Fruit fly (Drosophila melanogaster) whole organism, embryonic: Measurements from ENCODE around the gene CG45081.

Source experiments
- Ada2b ChIP-seq: fragments of 200-800 bp; sonication (Bioruptor generic); IDR thresholded peaks from 2 replicates; pipeline ENCODE4 v1.3.6; 2022; ENCODE audit warnings: missing biosample characterization, missing genetic modification characterization
- Adf1 ChIP-seq: fragments of 200-800 bp; sonication (Bioruptor generic); IDR thresholded peaks from 2 replicates; pipeline ENCODE4 v1.3.6; 2022; ENCODE audit warnings: missing biosample characterization, missing genetic modification characterization
- Aef1 ChIP-seq: fragments of 200-800 bp; sonication (Bioruptor generic); IDR thresholded peaks from 3 replicates; pipeline ENCODE4 v1.3.6; 2022; ENCODE audit warnings: missing biosample characterization, missing genetic modification characterization
- CG10366 ChIP-seq: fragments of 200-800 bp; sonication (Bioruptor generic); IDR thresholded peaks from 2 replicates; pipeline ENCODE4 v1.3.6; 2022; ENCODE audit warnings: missing biosample characterization, missing genetic modification characterization
- CG10543 ChIP-seq: fragments of 200-800 bp; sonication (Bioruptor generic); optimal IDR thresholded peaks from 3 replicates; lab custom pipeline; 2017; ENCODE audit warnings: missing biosample characterization, mild to moderate bottlenecking, missing genetic modification characterization, moderate library complexity
- CG10979 ChIP-seq: fragments of 200-800 bp; sonication (Bioruptor generic); optimal IDR thresholded peaks from 2 replicates; lab custom pipeline; 2018; ENCODE audit warnings: missing biosample characterization, mild to moderate bottlenecking, missing genetic modification characterization, moderate library complexity
- CG11560 ChIP-seq: fragments of 200-800 bp; sonication (Bioruptor generic); IDR thresholded peaks from 3 replicates; pipeline ENCODE4 v1.3.6; 2022; ENCODE audit warnings: missing biosample characterization, missing genetic modification characterization
- CG12659 ChIP-seq: fragments of 200-800 bp; sonication (Bioruptor generic); optimal IDR thresholded peaks from 3 replicates; lab custom pipeline; 2017; ENCODE audit warnings: mild to moderate bottlenecking, missing biosample characterization, missing genetic modification reagents, missing genetic modification characterization
- CG12942 ChIP-seq: fragments of 200-800 bp; sonication (Bioruptor generic); optimal IDR thresholded peaks from 3 replicates; lab custom pipeline; 2016; ENCODE audit warnings: missing biosample characterization, missing genetic modification characterization
- CG14050 ChIP-seq: fragments of 200-800 bp; sonication (Bioruptor generic); IDR thresholded peaks from 3 replicates; pipeline ENCODE4 v1.3.6; 2022; ENCODE audit warnings: missing biosample characterization, missing genetic modification characterization
- CG15011 ChIP-seq: fragments of 200-800 bp; sonication (Bioruptor generic); optimal IDR thresholded peaks from 3 replicates; lab custom pipeline; 2018; ENCODE audit warnings: missing biosample characterization, mild to moderate bottlenecking, missing genetic modification characterization
- CG17359 ChIP-seq: fragments of 200-800 bp; sonication (Bioruptor generic); optimal IDR thresholded peaks from 3 replicates; lab custom pipeline; 2018; ENCODE audit warnings: missing biosample characterization, mild to moderate bottlenecking, missing genetic modification characterization, moderate library complexity
- CG18262 ChIP-seq: fragments of 200-800 bp; optimal IDR thresholded peaks from 3 replicates; lab custom pipeline; 2019; ENCODE audit warnings: missing biosample characterization, mild to moderate bottlenecking, missing genetic modification characterization, moderate library complexity
- CG18599 ChIP-seq: fragments of 200-800 bp; sonication (Bioruptor generic); optimal IDR thresholded peaks from 3 replicates; lab custom pipeline; 2017; ENCODE audit warnings: missing biosample characterization, missing genetic modification characterization, mild to moderate bottlenecking, moderate library complexity, missing genetic modification reagents
- CG2678 ChIP-seq: fragments of 200-800 bp; sonication (Bioruptor generic); optimal IDR thresholded peaks from 3 replicates; lab custom pipeline; 2019; ENCODE audit warnings: missing biosample characterization, mild to moderate bottlenecking, missing genetic modification characterization, moderate library complexity
- CG32532 ChIP-seq: fragments of 200-800 bp; sonication (Bioruptor generic); IDR thresholded peaks from 2 replicates; pipeline ENCODE4 v1.3.6; 2022; ENCODE audit warnings: missing biosample characterization, missing genetic modification characterization
- CG3726 ChIP-seq: fragments of 200-800 bp; sonication (Bioruptor generic); IDR thresholded peaks from 3 replicates; pipeline ENCODE4, ENCODE4 v1.3.6; 2022; ENCODE audit warnings: missing biosample characterization, missing genetic modification characterization
- CG6272 ChIP-seq: fragments of 200-800 bp; sonication (Bioruptor generic); IDR thresholded peaks from 2 replicates; pipeline ENCODE4 v1.3.6; 2022; ENCODE audit warnings: missing biosample characterization, missing genetic modification characterization
- CG7987 ChIP-seq: fragments of 200-800 bp; sonication (Bioruptor generic); optimal IDR thresholded peaks from 2 replicates; lab custom pipeline; 2018; ENCODE audit warnings: missing biosample characterization, mild to moderate bottlenecking, missing genetic modification characterization, moderate library complexity
- D19A ChIP-seq: fragments of 200-800 bp; optimal IDR thresholded peaks from 3 replicates; lab custom pipeline; 2019; ENCODE audit warnings: missing biosample characterization, mild to moderate bottlenecking, missing genetic modification characterization, moderate library complexity
- HLH3B ChIP-seq: fragments of 200-800 bp; sonication (Bioruptor generic); IDR thresholded peaks from 2 replicates; pipeline ENCODE4 v1.3.6; 2022; ENCODE audit warnings: missing biosample characterization, missing genetic modification characterization
- Hey ChIP-seq: fragments of 200-800 bp; sonication (Bioruptor generic); optimal IDR thresholded peaks from 3 replicates; lab custom pipeline; 2018; ENCODE audit warnings: missing biosample characterization, mild to moderate bottlenecking, missing genetic modification characterization
- Hr51 ChIP-seq, 2 experiments: fragments of 200-800 bp; sonication (Bioruptor generic); optimal IDR thresholded peaks; 2 replicates in 1 of 2; 3 replicates in 1 of 2; lab custom pipeline; 2016 to 2018; ENCODE audit warnings: missing biosample characterization in 2 of 2, missing genetic modification characterization in 2 of 2, mild to moderate bottlenecking in 1 of 2, moderate library complexity in 1 of 2
- Nf-YB ChIP-seq: fragments of 200-800 bp; sonication (Bioruptor generic); optimal IDR thresholded peaks from 3 replicates; lab custom pipeline; 2019; ENCODE audit warnings: missing biosample characterization, mild to moderate bottlenecking, missing genetic modification characterization, moderate library complexity
- Oaz ChIP-seq: fragments of 200-800 bp; sonication (Bioruptor generic); IDR thresholded peaks from 2 replicates; pipeline ENCODE4 v1.3.6; 2022; ENCODE audit warnings: missing biosample characterization, missing genetic modification characterization
- Xbp1 ChIP-seq: fragments of 200-800 bp; sonication (Bioruptor generic); optimal IDR thresholded peaks from 3 replicates; lab custom pipeline; 2016; ENCODE audit warnings: missing biosample characterization, mild to moderate bottlenecking, missing genetic modification characterization
- bigmax ChIP-seq: fragments of 200-800 bp; sonication (Bioruptor generic); optimal IDR thresholded peaks from 2 replicates; lab custom pipeline; 2018; ENCODE audit warnings: missing biosample characterization, mild to moderate bottlenecking, missing genetic modification characterization
- br ChIP-seq: fragments of >200 bp; optimal IDR thresholded peaks from 2 replicates; lab custom pipeline; 2017
- btn ChIP-seq: fragments of 200-800 bp; sonication (Bioruptor generic); optimal IDR thresholded peaks from 2 replicates; lab custom pipeline; 2016; ENCODE audit warnings: missing biosample characterization, missing genetic modification characterization
- chm ChIP-seq: fragments of 200-800 bp; sonication (Bioruptor generic); IDR thresholded peaks from 2 replicates; pipeline ENCODE4 v1.3.6; 2022; ENCODE audit warnings: missing biosample characterization, missing genetic modification characterization
- chn ChIP-seq: fragments of 200-800 bp; sonication (Bioruptor generic); optimal IDR thresholded peaks from 2 replicates; lab custom pipeline; 2016; ENCODE audit warnings: missing biosample characterization, missing genetic modification characterization
- cwo ChIP-seq: fragments of 200-800 bp; sonication (Bioruptor generic); optimal IDR thresholded peaks from 3 replicates; lab custom pipeline; 2017; ENCODE audit warnings: missing biosample characterization, missing genetic modification characterization, mild to moderate bottlenecking, moderate library complexity, missing genetic modification reagents
- dm ChIP-seq: fragments of 200-800 bp; sonication (Bioruptor generic); optimal IDR thresholded peaks from 3 replicates; lab custom pipeline; 2016; ENCODE audit warnings: missing biosample characterization, missing genetic modification characterization
- fd102C ChIP-seq: fragments of 200-800 bp; sonication (Bioruptor generic); optimal IDR thresholded peaks from 2 replicates; lab custom pipeline; 2018; ENCODE audit warnings: missing biosample characterization, mild to moderate bottlenecking, missing genetic modification characterization, moderate library complexity
- ind ChIP-seq: fragments of 200-800 bp; sonication (Bioruptor generic); optimal IDR thresholded peaks from 3 replicates; lab custom pipeline; 2016; ENCODE audit warnings: missing biosample characterization, missing genetic modification characterization
- lab ChIP-seq: fragments of 200-800 bp; sonication (Bioruptor generic); optimal IDR thresholded peaks from 3 replicates; lab custom pipeline; 2017; ENCODE audit warnings: missing biosample characterization, missing genetic modification characterization, mild to moderate bottlenecking, moderate library complexity, missing genetic modification reagents
- nerfin-1 ChIP-seq: fragments of 200-800 bp; sonication (Bioruptor generic); optimal IDR thresholded peaks from 3 replicates; lab custom pipeline; 2019; ENCODE audit warnings: missing biosample characterization, mild to moderate bottlenecking, missing genetic modification characterization, moderate library complexity
- oc ChIP-seq: fragments of 200-800 bp; sonication (Bioruptor generic); optimal IDR thresholded peaks from 2 replicates; lab custom pipeline; 2018; ENCODE audit warnings: missing biosample characterization, mild to moderate bottlenecking, missing genetic modification characterization, moderate library complexity
- pan ChIP-seq, 4 experiments: fragments of >200 bp in 3 of 4; fragments of 200-800 bp in 1 of 4; sonication (Bioruptor generic) in 1 of 4; optimal IDR thresholded peaks in 3 of 4; IDR thresholded peaks in 1 of 4; 2 replicates each; pipeline versions ENCODE4 v1.3.6 to Lab custom; 2017 to 2022; ENCODE audit warnings: missing biosample characterization in 2 of 4, missing genetic modification characterization in 2 of 4, mixed read lengths in 1 of 4
- phol ChIP-seq: fragments of 200-800 bp; sonication (Bioruptor generic); optimal IDR thresholded peaks from 3 replicates; lab custom pipeline; 2018; ENCODE audit warnings: missing biosample characterization, mild to moderate bottlenecking, missing genetic modification characterization, moderate library complexity
- scrt ChIP-seq: fragments of 200-800 bp; sonication (Bioruptor generic); optimal IDR thresholded peaks from 2 replicates; lab custom pipeline; 2018; ENCODE audit warnings: missing biosample characterization, mild to moderate bottlenecking, missing genetic modification characterization, moderate library complexity
- sd ChIP-seq: fragments of 200-800 bp; sonication (Bioruptor generic); optimal IDR thresholded peaks from 3 replicates; lab custom pipeline; 2018; ENCODE audit warnings: missing biosample characterization, mild to moderate bottlenecking, missing genetic modification characterization, moderate library complexity
- ssp ChIP-seq: fragments of 200-800 bp; sonication (Bioruptor generic); IDR thresholded peaks from 2 replicates; pipeline ENCODE4 v1.3.6; 2022; ENCODE audit warnings: missing biosample characterization, missing genetic modification characterization
- tgo ChIP-seq: fragments of 200-800 bp; sonication (Bioruptor generic); IDR thresholded peaks from 3 replicates; pipeline ENCODE4 v1.3.6; 2022; ENCODE audit warnings: missing biosample characterization, missing genetic modification characterization
- wor ChIP-seq: fragments of 200-800 bp; sonication (Bioruptor generic); IDR thresholded peaks from 2 replicates; pipeline ENCODE4 v1.3.6; 2022; ENCODE audit warnings: missing biosample characterization, missing genetic modification characterization
- yki ChIP-seq: fragments of >200 bp; optimal IDR thresholded peaks from 3 replicates; lab custom pipeline; 2018
- zen2 ChIP-seq: fragments of 200-800 bp; sonication (Bioruptor generic); IDR thresholded peaks from 3 replicates; pipeline ENCODE4 v1.3.6; 2022; ENCODE audit warnings: missing biosample characterization, missing genetic modification characterization; ENCODE audit not compliant: partially characterized antibody
- zfh2 ChIP-seq: fragments of 200-800 bp; sonication (Bioruptor generic); optimal IDR thresholded peaks from 2 replicates; lab custom pipeline; 2016; ENCODE audit warnings: missing biosample characterization, missing genetic modification characterization

The CG45081 gene

dm6 chr3L:19263480-19264140 is 2.3 kb upstream of the CG45081 start, which contains the start of the genes CG42374 and Mettl5 (continued):
- TF ChIP-seq CG11560 (tag; lab: Robert Waterston, UW) (no peak), Ada2b (GFP tag; lab: Robert Waterston, UW) (peak; percentile 22; the same call in 1 of the 2 replicates), tgo (GFP tag; lab: Robert Waterston, UW) (peak; percentile 48; the same call in 1 of the 3 replicates), scrt (GFP tag; lab: Kevin White, UChicago) (peak; percentile 38), chn (GFP tag; lab: Kevin White, UChicago) (peak; percentile 7), CG6272 (GFP tag; lab: Robert Waterston, UW) (no peak), lab (GFP tag; lab: Kevin White, UChicago) (peak; percentile 59), CG10366 (peak; percentile 44; the same call in 1 of the 2 replicates), CG12659 (peak; percentile 31), Hey (tag; lab: Kevin White, UChicago) (no peak), HLH3B (GFP tag; lab: Robert Waterston, UW) (peak; percentile 54; the same call in 1 of the 2 replicates), CG18599 (peak; percentile 45), btn (no peak), nerfin-1 (tag; lab: Kevin White, UChicago) (peak; percentile 92), CG10543 (GFP tag; lab: Kevin White, UChicago) (no peak), phol (tag; lab: Kevin White, UChicago) (peak; percentile 51), ssp (GFP tag; lab: Robert Waterston, UW) (no peak), cwo (GFP tag; lab: Kevin White, UChicago) (peak; percentile 74), CG17359 (tag; lab: Kevin White, UChicago) (peak; percentile 45), CG14050 (GFP tag; lab: Robert Waterston, UW) (no peak), CG32532 (peak; percentile 82), pan (optimal IDR thresholded peaks at IDR 0.05; lab: Kevin White, UChicago) (no peak), pan (GFP tag; optimal IDR thresholded peaks at IDR 0.05 in 1 of 2, IDR thresholded peaks at IDR 0.05 in 1 of 2) (peak in 1 of 2 experiments; percentile 71), CG10979 (tag; lab: Kevin White, UChicago) (peak; percentile 32)
- TF ChIP-seq, all 482 proteins: peak for 139

DNA sequence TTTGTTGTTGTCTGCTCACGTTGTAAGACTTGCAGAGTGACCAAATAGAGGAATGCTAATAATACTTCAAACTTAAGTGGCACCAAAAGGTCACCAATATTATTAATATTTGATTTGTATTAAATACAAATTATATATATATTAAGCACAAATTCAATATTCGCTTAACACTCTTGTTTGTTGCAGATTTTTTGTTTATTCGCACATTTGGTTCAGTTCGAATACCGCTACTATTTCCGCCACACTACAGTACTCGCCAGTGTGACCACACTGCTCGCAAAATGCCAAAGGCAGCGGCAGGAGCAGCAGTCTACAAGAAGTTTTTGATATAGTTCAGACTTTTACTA is 1.7 kb upstream of the CG45081 start, which contains the start of gene Max:
Gene Max (minus strand): TSS at position 44 of the 347 bp plus-strand sequence.
- TF ChIP-seq Nf-YB (GFP tag; lab: Kevin White, UChicago) (peak; percentile 53), scrt (GFP tag; lab: Kevin White, UChicago) (peak; percentile 58), CG12942 (GFP tag; lab: Kevin White, UChicago) (peak; percentile 47), CG2678 (tag; lab: Kevin White, UChicago) (peak; percentile 80), CG17359 (tag; lab: Kevin White, UChicago) (peak; percentile 71), zfh2 (peak; percentile 24), wor (GFP tag; lab: Robert Waterston, UW) (0 out of 2 replicates have a peak, but pooled peaks have one; percentile 17), dm (peak; percentile 22), ind (GFP tag; lab: Kevin White, UChicago) (peak; percentile 63), Oaz (peak; percentile 40; the same call in 1 of the 2 replicates), Hr51 (GFP tag; optimal IDR thresholded peaks at IDR 0.05; lab: Kevin White, UChicago) (peak in 1 of 2 experiments; percentile 82), CG3726 (no peak), zen2 (GFP tag; lab: Robert Waterston, UW) (no peak), fd102C (GFP tag; lab: Kevin White, UChicago) (no peak), D19A (tag; lab: Kevin White, UChicago) (peak; percentile 66), chm (GFP tag; lab: Robert Waterston, UW) (peak; percentile 58; the same call in 1 of the 2 replicates), Adf1 (peak; percentile 44; the same call in 1 of the 2 replicates), CG7987 (GFP tag; lab: Kevin White, UChicago) (peak; percentile 26), bigmax (GFP tag; lab: Kevin White, UChicago) (peak; percentile 8), CG18262 (tag; lab: Kevin White, UChicago) (peak; percentile 72), br (lab: Kevin White, UChicago) (no peak), CG15011 (GFP tag; lab: Kevin White, UChicago) (no peak), Xbp1 (GFP tag; lab: Kevin White, UChicago) (peak; percentile 75), yki (no peak), oc (tag; lab: Kevin White, UChicago) (peak; percentile 17), Aef1 (GFP tag; lab: Robert Waterston, UW) (peak; percentile 67), sd (tag; lab: Kevin White, UChicago) (peak; percentile 64)
